Fruit fly (Drosophila melanogaster): Measurements from ENCODE around the gene Sr-CIV.

DNA sequence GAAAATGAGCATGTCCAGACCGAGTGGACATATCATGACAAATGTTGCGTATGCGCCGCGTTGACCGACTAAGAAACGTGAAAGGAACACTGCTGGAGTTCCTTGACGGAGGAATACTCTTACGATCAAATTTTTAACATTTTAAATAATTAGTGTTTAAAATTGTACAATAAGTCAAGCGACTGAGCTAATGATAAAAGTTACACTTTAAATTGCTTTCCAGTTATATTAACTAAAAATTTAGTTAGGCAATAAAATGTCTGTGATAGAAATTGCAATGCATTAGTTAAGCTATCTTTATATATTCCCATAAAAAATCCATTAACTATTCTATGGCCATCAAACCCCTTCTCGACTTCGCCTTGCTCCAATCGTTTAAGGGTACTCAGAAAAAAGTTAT, 39.1 kb downstream of the Sr-CIV start:
- no peak for TF ChIP-seq CTCF (optimal IDR thresholded peaks at IDR 0.05)
- no peak for TF ChIP-seq CG8478 (optimal IDR thresholded peaks at IDR 0.05)
